Worm (Caenorhabditis elegans): ENCODE results near the gene nrfl-1.

DNA sequence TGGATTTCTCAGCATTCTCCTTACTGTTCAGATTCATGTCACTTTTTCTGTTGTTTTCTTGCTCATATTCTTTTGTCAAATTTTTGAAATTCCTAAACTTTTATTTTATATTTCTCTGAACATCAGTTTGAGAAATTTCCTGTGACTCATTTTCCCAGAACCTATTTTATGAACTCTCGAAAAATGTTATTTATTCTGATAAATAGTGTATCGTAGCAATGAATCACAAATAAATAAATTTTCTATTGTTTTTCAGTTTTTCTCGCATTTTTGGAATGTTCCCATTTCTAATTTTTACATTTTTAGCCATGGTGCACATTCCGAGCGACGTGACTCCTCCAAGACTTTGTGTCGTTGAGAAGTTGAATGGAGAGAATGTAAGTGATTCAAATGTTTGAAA, at the start of gene nrfl-1:
- TF ChIP-seq him-1 (tag; optimal IDR thresholded peaks at IDR 0.05) = no peak
- TF ChIP-seq dao-5 (tag; optimal IDR thresholded peaks at IDR 0.05) = no peak

Data from whole organism, L4/young adult.